Fruit fly (Drosophila melanogaster): Measurements from ENCODE around the gene aub.
A peak's percentile ranks its signal among the peaks of the same experiment; 100 is the strongest.

The aub gene

DNA sequence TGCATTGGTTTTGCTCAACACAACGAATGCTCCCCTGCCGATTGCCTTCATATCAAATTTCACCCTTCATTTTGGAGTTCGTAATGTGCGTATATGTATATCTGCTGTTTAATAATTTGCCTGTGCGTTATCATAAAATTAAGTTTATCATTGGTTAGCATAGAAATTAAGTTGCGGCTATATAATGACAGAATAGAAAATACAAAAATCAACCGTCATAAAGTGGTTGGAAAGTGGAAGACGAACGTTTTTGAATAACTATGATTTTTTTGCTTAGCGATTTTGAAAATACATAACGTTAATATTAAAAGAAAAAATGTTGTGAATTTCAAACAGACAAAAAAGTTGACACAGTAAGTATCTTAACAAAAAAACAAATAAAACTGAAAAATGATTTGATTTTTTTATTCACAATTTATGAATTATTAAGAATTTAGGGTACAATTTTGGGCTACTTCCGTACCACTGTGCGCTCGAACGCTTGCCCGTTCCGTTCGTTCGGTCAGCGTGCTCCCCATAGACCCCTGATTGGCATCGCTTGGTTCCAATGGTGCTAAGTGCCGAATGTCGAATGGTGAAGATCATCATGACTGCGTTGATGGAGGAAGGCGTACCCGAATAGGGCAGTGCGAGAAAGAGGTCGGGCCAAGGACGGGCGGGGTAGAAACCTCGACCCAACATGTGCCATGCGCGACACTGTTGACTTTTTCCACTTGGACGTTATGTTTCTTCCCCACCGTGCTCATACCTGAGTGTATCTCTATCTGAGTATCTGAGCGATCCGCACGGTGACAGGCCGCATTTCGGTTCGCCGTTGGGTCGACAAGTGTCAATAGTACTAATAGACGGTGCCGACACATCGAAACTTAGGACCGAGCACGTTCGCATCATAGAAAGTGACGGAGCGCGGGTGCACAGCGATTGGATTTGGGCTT lies 36.6 kb upstream of the aub start (continued):
- TF ChIP-seq ash1 (GFP tag; optimal IDR thresholded peaks at IDR 0.05): no peak
- no peak for TF ChIP-seq CG34224 (GFP tag; IDR thresholded peaks at IDR 0.05; ENCODE audit: partially characterized antibody)
- TF ChIP-seq h (optimal IDR thresholded peaks at IDR 0.05): no peak
- no peak for TF ChIP-seq CG12219 (GFP tag; optimal IDR thresholded peaks at IDR 0.05)
- TF ChIP-seq CG10147 (GFP tag; optimal IDR thresholded peaks at IDR 0.05): peak; percentile 15
- peak; percentile 52 for TF ChIP-seq Sox100B (GFP tag; optimal IDR thresholded peaks at IDR 0.05)
- no peak for TF ChIP-seq sima (GFP tag; optimal IDR thresholded peaks at IDR 0.05)
- no peak for TF ChIP-seq ase (GFP tag; IDR thresholded peaks at IDR 0.05)
- 0 out of 2 replicates have a peak, but pooled peaks have one; percentile 20 for TF ChIP-seq CG6272 (GFP tag; IDR thresholded peaks at IDR 0.05)
- peak; percentile 46 for TF ChIP-seq CG4424 (GFP tag; optimal IDR thresholded peaks at IDR 0.05)
- no peak for TF ChIP-seq ERR (GFP tag; optimal IDR thresholded peaks at IDR 0.05)
- peak; percentile 64 for TF ChIP-seq dysf (GFP tag; IDR thresholded peaks at IDR 0.05)
- 0 out of 2 replicates have a peak, but pooled peaks have one; percentile 43 for TF ChIP-seq CG32532 (GFP tag; IDR thresholded peaks at IDR 0.05)
- TF ChIP-seq CG1024 (GFP tag; IDR thresholded peaks at IDR 0.05): no peak
- no peak for TF ChIP-seq nerfin-1 (tag; optimal IDR thresholded peaks at IDR 0.05)
- peak; percentile 23 for TF ChIP-seq Lhr (GFP tag; optimal IDR thresholded peaks at IDR 0.05)
- no peak for TF ChIP-seq Neu2 (GFP tag; optimal IDR thresholded peaks at IDR 0.05; ENCODE audit: borderline replicate concordance)
- TF ChIP-seq pita (GFP tag; optimal IDR thresholded peaks at IDR 0.05): no peak
- TF ChIP-seq Six4 (GFP tag; optimal IDR thresholded peaks at IDR 0.05): no peak
- peak; percentile 84 for TF ChIP-seq CG5180 (GFP tag; optimal IDR thresholded peaks at IDR 0.05)
- peak; percentile 15 for TF ChIP-seq CG33557 (GFP tag; optimal IDR thresholded peaks at IDR 0.05)
- no peak for TF ChIP-seq gfzf (GFP tag; optimal IDR thresholded peaks at IDR 0.05)
- no peak for TF ChIP-seq CG34376 (GFP tag; optimal IDR thresholded peaks at IDR 0.05)
- peak; percentile 22; the same call in 1 of the 2 replicates for TF ChIP-seq CG4730 (GFP tag; IDR thresholded peaks at IDR 0.05)
- TF ChIP-seq vnd (GFP tag; IDR thresholded peaks at IDR 0.05; ENCODE audit: partially characterized antibody): no peak
- no peak for TF ChIP-seq CG1603 (tag; optimal IDR thresholded peaks at IDR 0.05)
- peak; percentile 36 for TF ChIP-seq CG16863 (GFP tag; optimal IDR thresholded peaks at IDR 0.05)
- no peak for TF ChIP-seq CG15073 (GFP tag; optimal IDR thresholded peaks at IDR 0.05)
- TF ChIP-seq fu2 (GFP tag; optimal IDR thresholded peaks at IDR 0.05): no peak
- TF ChIP-seq CG2889 (GFP tag; IDR thresholded peaks at IDR 0.05): no peak
- no peak for TF ChIP-seq D (optimal IDR thresholded peaks at IDR 0.05)
- TF ChIP-seq D (GFP tag; optimal IDR thresholded peaks at IDR 0.05): peak; percentile 45
- TF ChIP-seq sd (tag; optimal IDR thresholded peaks at IDR 0.05): peak; percentile 29
- TF ChIP-seq CG10979 (tag; optimal IDR thresholded peaks at IDR 0.05): peak; percentile 74
- no peak for TF ChIP-seq Atf-2 (GFP tag; optimal IDR thresholded peaks at IDR 0.05)
- TF ChIP-seq vfl (GFP tag; optimal IDR thresholded peaks at IDR 0.05): peak; percentile 11
- peak; percentile 49 for TF ChIP-seq Nf-YB (GFP tag; optimal IDR thresholded peaks at IDR 0.05)
- peak; percentile 52 for TF ChIP-seq CG10366 (GFP tag; IDR thresholded peaks at IDR 0.05)
- peak; percentile 69 for TF ChIP-seq grau (tag; optimal IDR thresholded peaks at IDR 0.05)
- peak; percentile 68 for TF ChIP-seq CG12769 (tag; optimal IDR thresholded peaks at IDR 0.05)
- 0 out of 3 replicates have a peak, but pooled peaks have one; percentile 27 for TF ChIP-seq CG34422 (GFP tag; IDR thresholded peaks at IDR 0.05)
- no peak for TF ChIP-seq ab (GFP tag; optimal IDR thresholded peaks at IDR 0.05)
- TF ChIP-seq CG10267 (tag; optimal IDR thresholded peaks at IDR 0.05): peak; percentile 56
- TF ChIP-seq CG2129 (GFP tag; IDR thresholded peaks at IDR 0.05; ENCODE audit: partially characterized antibody): no peak
- TF ChIP-seq row (GFP tag; IDR thresholded peaks at IDR 0.05): peak; percentile 73
- peak; percentile 34 for TF ChIP-seq nau (GFP tag; optimal IDR thresholded peaks at IDR 0.05)
- peak; percentile 34; the same call in 2 of the 3 replicates for TF ChIP-seq zfh1 (GFP tag; IDR thresholded peaks at IDR 0.05)
- peak; percentile 2 for TF ChIP-seq jing (GFP tag; optimal IDR thresholded peaks at IDR 0.05)

Measured in whole organism, embryonic.